Worm (Caenorhabditis elegans): Measurements from ENCODE around the gene F54C9.7.

The F54C9.7 gene

ce11 chrII:8575184-8575583 lies 2.0 kb downstream of the F54C9.7 start, which contains the start of gene puf-5 (continued):
- TF ChIP-seq efl-1 (GFP tag; optimal IDR thresholded peaks at IDR 0.05) (peak; percentile 95), Y95B8A.8 (GFP tag; IDR thresholded peaks at IDR 0.05) (0 out of 2 replicates have a peak, but pooled peaks have one; percentile 56), dox-1 (GFP tag; IDR thresholded peaks at IDR 0.05) (0 out of 2 replicates have a peak, but pooled peaks have one; percentile 11), ceh-27 (GFP tag; optimal IDR thresholded peaks at IDR 0.05) (no peak), hsf-1 (GFP tag; IDR thresholded peaks at IDR 0.05) (peak; percentile 65; the same call in 1 of the 2 replicates), let-526 (GFP tag; IDR thresholded peaks at IDR 0.05) (no peak), bed-2 (GFP tag; IDR thresholded peaks at IDR 0.05) (no peak), Y53G8AR.9 (GFP tag; conservative IDR thresholded peaks at IDR 0.05) (no peak), dpl-1 (GFP tag; optimal IDR thresholded peaks at IDR 0.05) (peak; percentile 63), xnd-1 (tag; optimal IDR thresholded peaks at IDR 0.05) (peak; percentile 85), ekl-4 (GFP tag; IDR thresholded peaks at IDR 0.05) (0 out of 2 replicates have a peak, but pooled peaks have one; percentile 41), madf-8 (GFP tag; conservative IDR thresholded peaks at IDR 0.05) (peak; percentile 88), akir-1 (GFP tag; optimal IDR thresholded peaks at IDR 0.05) (no peak), F33H1.4 (GFP tag; IDR thresholded peaks at IDR 0.05) (peak; percentile 67), rcor-1 (GFP tag; IDR thresholded peaks at IDR 0.05) (no peak), hmg-1.2 (GFP tag; IDR thresholded peaks at IDR 0.05) (no peak), F49E8.2 (tag; optimal IDR thresholded peaks at IDR 0.05; ENCODE audit: insufficient read depth) (peak; percentile 73), lsl-1 (GFP tag; optimal IDR thresholded peaks at IDR 0.05) (peak; percentile 88), snpc-3.4 (tag; optimal IDR thresholded peaks at IDR 0.05) (peak; percentile 78), ztf-26 (tag; optimal IDR thresholded peaks at IDR 0.05) (no peak), tlf-1 (GFP tag; optimal IDR thresholded peaks at IDR 0.05) (peak; percentile 25), F22D6.2 (tag; optimal IDR thresholded peaks at IDR 0.05) (no peak), hmg-20 (GFP tag; IDR thresholded peaks at IDR 0.05) (no peak), tbp1 (GFP tag; optimal IDR thresholded peaks at IDR 0.05) (peak; percentile 15), ceh-91 (GFP tag; IDR thresholded peaks at IDR 0.05) (peak; percentile 70), ztf-3 (GFP tag; optimal IDR thresholded peaks at IDR 0.05) (no peak)

- TF ChIP-seq lin-54 (GFP tag; optimal IDR thresholded peaks at IDR 0.05) (peak; percentile 19), K11D2.4 (GFP tag; IDR thresholded peaks at IDR 0.05) (no peak), ceh-27 (GFP tag; optimal IDR thresholded peaks at IDR 0.05) (no peak), let-607 (tag; optimal IDR thresholded peaks at IDR 0.05) (no peak), nhr-80 (tag; optimal IDR thresholded peaks at IDR 0.05) (no peak), mcd-1 (GFP tag; IDR thresholded peaks at IDR 0.05) (peak; percentile 52), lsl-1 (GFP tag; optimal IDR thresholded peaks at IDR 0.05) (peak; percentile 50), F10E7.11 (tag; optimal IDR thresholded peaks at IDR 0.05) (no peak), zim-3 (tag; optimal IDR thresholded peaks at IDR 0.05) (no peak), egrh-3 (GFP tag; IDR thresholded peaks at IDR 0.05) (no peak), ekl-4 (GFP tag; IDR thresholded peaks at IDR 0.05) (no peak), hlh-12 (tag; optimal IDR thresholded peaks at IDR 0.05) (no peak), ccch-3 (GFP tag; optimal IDR thresholded peaks at IDR 0.05) (no peak), chd-7 (tag; optimal IDR thresholded peaks at IDR 0.05) (no peak), gei-17 (GFP tag; optimal IDR thresholded peaks at IDR 0.05) (no peak), ztf-26 (tag; optimal IDR thresholded peaks at IDR 0.05) (no peak), sea-2 (GFP tag; IDR thresholded peaks at IDR 0.05) (no peak), F57C9.4 (tag; optimal IDR thresholded peaks at IDR 0.05) (no peak), Y67H2A.10 (GFP tag; conservative IDR thresholded peaks at IDR 0.05) (no peak), dpff-1 (tag; optimal IDR thresholded peaks at IDR 0.05) (no peak), hrde-1 (tag; optimal IDR thresholded peaks at IDR 0.05; ENCODE audit: borderline replicate concordance) (peak; percentile 46), bed-1 (GFP tag; IDR thresholded peaks at IDR 0.05) (no peak), tlf-1 (GFP tag; optimal IDR thresholded peaks at IDR 0.05) (no peak), attf-3 (GFP tag; conservative IDR thresholded peaks at IDR 0.05) (no peak), fkh-3 (tag; optimal IDR thresholded peaks at IDR 0.05) (no peak), Y95B8A.8 (GFP tag; IDR thresholded peaks at IDR 0.05) (peak; percentile 77), unc-62 (GFP tag; optimal IDR thresholded peaks at IDR 0.05) (no peak), rcor-1 (GFP tag; IDR thresholded peaks at IDR 0.05) (peak; percentile 33; the same call in 1 of the 2 replicates)
Measured at ce11 chrII:8577509-8578099, 4.5 kb downstream of the F54C9.7 start, which contains the start of gene F54C9.9. TSS of gene F54C9.9 (plus strand) at chrII:8578049.

Data from whole organism, young adult.